Comparison of ENCODE assay signal across 1 fruit fly cellular context in the genomic region with DNA sequence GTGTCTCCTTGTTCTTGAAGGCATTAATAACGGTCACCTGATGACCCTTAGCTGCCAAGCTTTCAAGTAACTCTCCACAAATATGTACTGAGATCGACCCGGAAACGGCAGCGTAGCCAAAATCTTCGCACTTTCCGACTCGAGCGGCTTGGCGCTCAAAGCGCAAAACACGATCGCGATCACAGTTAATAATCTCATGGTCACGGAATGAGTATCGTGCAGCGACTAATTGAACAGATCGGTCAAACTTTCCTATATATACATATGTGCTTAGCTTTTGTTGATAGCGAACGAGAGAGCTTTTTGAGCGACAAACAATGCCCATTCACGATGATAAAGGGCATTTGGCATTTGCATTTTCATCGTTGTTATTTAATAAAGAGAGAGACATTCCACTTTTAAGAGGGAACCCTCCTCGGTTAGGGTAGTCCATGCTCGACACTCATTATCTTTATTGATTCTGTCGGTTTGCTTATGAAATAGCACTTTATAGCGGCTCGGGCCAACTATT.
TF ChIP-seq lines count a peak whose summit lies in the region.

Gene Ugt35C1, minus strand, starts transcription at position 213 of the 511 bp plus-strand sequence.

TF ChIP-seq in whole organism, embryonic, 481 proteins besides CTCF, POLR2A, EP300 and RAD21 (continued from another document):
- no peak for TF ChIP-seq eyg (GFP tag; optimal IDR thresholded peaks at IDR 0.05; lab: Kevin White, UChicago)
- TF ChIP-seq toy (GFP tag; IDR thresholded peaks at IDR 0.05; lab: Robert Waterston, UW), result no peak
- no peak for TF ChIP-seq tup (GFP tag; optimal IDR thresholded peaks at IDR 0.05; lab: Kevin White, UChicago)
- TF ChIP-seq Max (GFP tag; optimal IDR thresholded peaks at IDR 0.05; lab: Kevin White, UChicago), result no peak
- TF ChIP-seq Trl (optimal IDR thresholded peaks at IDR 0.05; lab: Kevin White, UChicago), result peak in 1 of 2 experiments; percentile 15
- no peak for TF ChIP-seq Trl (GFP tag; optimal IDR thresholded peaks at IDR 0.05; lab: Kevin White, UChicago)
- no peak for TF ChIP-seq pros (GFP tag; optimal IDR thresholded peaks at IDR 0.05; lab: Kevin White, UChicago)
- TF ChIP-seq exex (tag; optimal IDR thresholded peaks at IDR 0.05; lab: Kevin White, UChicago), result peak; percentile 46
- no peak for TF ChIP-seq Dfd (GFP tag; optimal IDR thresholded peaks at IDR 0.05; lab: Kevin White, UChicago)
- no peak for TF ChIP-seq Taf1 (GFP tag; IDR thresholded peaks at IDR 0.05; lab: Robert Waterston, UW)
- TF ChIP-seq HmgZ (tag; optimal IDR thresholded peaks at IDR 0.05; lab: Kevin White, UChicago), result no peak
- TF ChIP-seq HLH3B (GFP tag; IDR thresholded peaks at IDR 0.05; lab: Robert Waterston, UW), result no peak
- TF ChIP-seq CG17568 (GFP tag; optimal IDR thresholded peaks at IDR 0.05; lab: Kevin White, UChicago), result no peak
- no peak for TF ChIP-seq mld (GFP tag; IDR thresholded peaks at IDR 0.05; lab: Robert Waterston, UW; ENCODE audit: partially characterized antibody)
- no peak for TF ChIP-seq CG13287 (GFP tag; IDR thresholded peaks at IDR 0.05; lab: Robert Waterston, UW; ENCODE audit: partially characterized antibody)
- TF ChIP-seq CG4360 (GFP tag; IDR thresholded peaks at IDR 0.05; lab: Robert Waterston, UW), result no peak
- TF ChIP-seq CG15011 (GFP tag; optimal IDR thresholded peaks at IDR 0.05; lab: Kevin White, UChicago), result no peak
- no peak for TF ChIP-seq Hr78 (GFP tag; optimal IDR thresholded peaks at IDR 0.05; lab: Kevin White, UChicago)
- TF ChIP-seq CG9797 (GFP tag; optimal IDR thresholded peaks at IDR 0.05; lab: Kevin White, UChicago), result no peak
- no peak for TF ChIP-seq prd (optimal IDR thresholded peaks at IDR 0.05; lab: Kevin White, UChicago)
- TF ChIP-seq prd (GFP tag; IDR thresholded peaks at IDR 0.05; lab: Robert Waterston, UW), result no peak
- no peak for TF ChIP-seq slp2 (GFP tag; optimal IDR thresholded peaks at IDR 0.05; lab: Kevin White, UChicago)
